Fruit fly (Drosophila melanogaster): Measurements from ENCODE around the gene CG8188.
A peak's percentile ranks its signal among the peaks of the same experiment; 100 is the strongest.

The CG8188 gene

DNA sequence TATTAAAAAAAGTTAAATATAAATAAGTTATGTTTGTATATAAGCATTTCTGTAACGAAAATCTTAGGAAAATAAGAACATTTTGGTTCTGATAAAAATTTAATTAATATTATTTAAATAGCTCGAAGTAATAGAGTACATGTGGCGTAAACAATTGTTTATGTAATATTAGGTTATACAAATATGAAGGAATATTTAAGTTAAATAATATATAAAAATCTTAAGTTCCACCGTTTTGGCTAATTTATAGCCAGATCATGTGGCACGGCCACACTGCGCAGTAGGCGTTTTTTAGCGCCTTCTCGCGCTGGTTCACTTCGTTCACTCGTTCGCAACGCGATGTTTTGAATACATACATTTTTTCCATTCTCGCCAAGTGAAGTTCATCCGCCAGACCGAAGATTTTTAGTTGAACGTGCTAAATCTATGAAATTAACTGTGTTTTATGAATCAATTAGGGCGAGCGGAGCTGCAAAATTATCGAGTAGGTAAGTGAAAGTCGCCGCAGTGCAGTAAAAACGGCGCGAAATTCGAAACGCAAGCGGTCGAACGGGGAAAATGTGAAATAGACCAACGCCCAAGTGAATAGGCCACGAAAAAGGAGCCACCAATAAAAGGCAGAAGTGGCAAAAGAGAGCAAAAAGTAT is 45.7 kb downstream of the CG8188 start, which contains the start of gene beta-Spec (continued):
- TF ChIP-seq bbx (GFP tag; IDR thresholded peaks at IDR 0.05; ENCODE audit: partially characterized antibody) (0 out of 2 replicates have a peak, but pooled peaks have one; percentile 25), E2f2 (GFP tag; IDR thresholded peaks at IDR 0.05) (0 out of 2 replicates have a peak, but pooled peaks have one; percentile 18), slp2 (GFP tag; optimal IDR thresholded peaks at IDR 0.05) (no peak), usp (GFP tag; optimal IDR thresholded peaks at IDR 0.05) (no peak), Chrac-16 (GFP tag; optimal IDR thresholded peaks at IDR 0.05) (no peak), CG1603 (tag; optimal IDR thresholded peaks at IDR 0.05) (peak; percentile 1), CG7839 (tag; optimal IDR thresholded peaks at IDR 0.05) (peak; percentile 27), ham (GFP tag; IDR thresholded peaks at IDR 0.05) (no peak), CG32767 (GFP tag; IDR thresholded peaks at IDR 0.05) (peak; percentile 79; the same call in 1 of the 2 replicates), CG8924 (tag; optimal IDR thresholded peaks at IDR 0.05) (peak; percentile 34), E2f1 (GFP tag; IDR thresholded peaks at IDR 0.05) (no peak), yki (optimal IDR thresholded peaks at IDR 0.05) (no peak), Atf6 (GFP tag; IDR thresholded peaks at IDR 0.05) (no peak), CG4730 (GFP tag; IDR thresholded peaks at IDR 0.05) (no peak), phol (tag; optimal IDR thresholded peaks at IDR 0.05) (peak; percentile 18), kni (GFP tag; optimal IDR thresholded peaks at IDR 0.05) (peak; percentile 37), CG31388 (GFP tag; optimal IDR thresholded peaks at IDR 0.05) (no peak), CG12299 (tag; optimal IDR thresholded peaks at IDR 0.05) (peak; percentile 14), Rfx (GFP tag; IDR thresholded peaks at IDR 0.05) (peak; percentile 39; the same call in 1 of the 2 replicates), CG7987 (GFP tag; optimal IDR thresholded peaks at IDR 0.05) (no peak), CG8290 (GFP tag; optimal IDR thresholded peaks at IDR 0.05) (no peak), CG8290 (tag; optimal IDR thresholded peaks at IDR 0.05) (peak in 1 of 2 experiments; percentile 7), CG8478 (optimal IDR thresholded peaks at IDR 0.05) (no peak), pzg (GFP tag; optimal IDR thresholded peaks at IDR 0.05) (peak; percentile 28), Med (GFP tag) (peak; percentile 76), Jarid2 (GFP tag; optimal IDR thresholded peaks at IDR 0.05) (no peak), Nf-YB (GFP tag; optimal IDR thresholded peaks at IDR 0.05) (no peak), dm (GFP tag; optimal IDR thresholded peaks at IDR 0.05) (no peak), psq (GFP tag; optimal IDR thresholded peaks at IDR 0.05) (peak; percentile 45), B-H2 (GFP tag; optimal IDR thresholded peaks at IDR 0.05) (no peak), CG4360 (GFP tag; IDR thresholded peaks at IDR 0.05) (no peak), CG31224 (GFP tag; IDR thresholded peaks at IDR 0.05) (no peak), CG18619 (GFP tag; optimal IDR thresholded peaks at IDR 0.05) (peak; percentile 3), Oaz (GFP tag; IDR thresholded peaks at IDR 0.05) (no peak), Side (GFP tag; optimal IDR thresholded peaks at IDR 0.05) (no peak), dmrt11E (tag; optimal IDR thresholded peaks at IDR 0.05) (peak; percentile 4), CG9932 (GFP tag; IDR thresholded peaks at IDR 0.05) (0 out of 2 replicates have a peak, but pooled peaks have one; percentile 10), CG4617 (GFP tag; optimal IDR thresholded peaks at IDR 0.05; ENCODE audit: borderline replicate concordance) (no peak), CG12391 (tag; optimal IDR thresholded peaks at IDR 0.05) (peak; percentile 9), sc (optimal IDR thresholded peaks at IDR 0.05) (no peak), sc (GFP tag; optimal IDR thresholded peaks at IDR 0.05) (no peak), vnd (GFP tag; IDR thresholded peaks at IDR 0.05; ENCODE audit: partially characterized antibody) (no peak), CG30403 (GFP tag; optimal IDR thresholded peaks at IDR 0.05) (peak; percentile 51), CG13424 (tag; optimal IDR thresholded peaks at IDR 0.05) (peak; percentile 20), Hr39 (optimal IDR thresholded peaks at IDR 0.05) (no peak), ewg (GFP tag; optimal IDR thresholded peaks at IDR 0.05) (peak; percentile 58), CG11504 (tag; optimal IDR thresholded peaks at IDR 0.05) (peak; percentile 39), MESR4 (GFP tag; optimal IDR thresholded peaks at IDR 0.05) (peak; percentile 85), CG17361 (GFP tag; IDR thresholded peaks at IDR 0.05) (peak; percentile 62; the same call in 1 of the 3 replicates), Abd-B (GFP tag; optimal IDR thresholded peaks at IDR 0.05) (peak; percentile 20), CG4820 (GFP tag; optimal IDR thresholded peaks at IDR 0.05) (no peak), HmgD (GFP tag; optimal IDR thresholded peaks at IDR 0.05) (no peak)
